Worm (Caenorhabditis elegans): Measurements from ENCODE around the gene K04C1.5.
A peak's percentile ranks its signal among the peaks of the same experiment; 100 is the strongest.

The K04C1.5 gene

DNA sequence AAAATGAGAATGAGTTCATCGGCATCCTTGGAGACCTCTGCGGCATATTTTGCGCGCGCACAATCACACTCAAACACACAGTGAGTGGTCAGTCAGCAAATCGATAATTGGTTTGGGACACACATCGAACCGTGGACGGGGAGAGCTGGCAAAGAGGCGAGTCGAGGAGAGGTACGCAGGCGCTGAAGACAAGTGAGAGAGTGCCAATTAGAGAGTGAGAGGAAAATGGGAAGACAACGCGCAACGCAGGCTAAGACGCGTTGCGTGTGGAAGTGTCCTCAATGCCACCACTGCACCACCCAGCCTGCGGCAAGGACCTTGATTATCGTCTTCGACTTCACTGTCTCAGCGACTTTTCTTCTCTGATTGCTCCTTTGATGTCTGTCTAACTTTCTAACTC, 49.4 kb downstream of the K04C1.5 start (continued):
- TF ChIP-seq ama-1 (optimal IDR thresholded peaks at IDR 0.05), result no peak
- TF ChIP-seq ztf-7 (tag; optimal IDR thresholded peaks at IDR 0.05), result no peak
- peak; percentile 50; the same call in 1 of the 2 replicates for TF ChIP-seq snpc-1.2 (GFP tag; IDR thresholded peaks at IDR 0.05)
- no peak for TF ChIP-seq daf-19 (GFP tag; conservative IDR thresholded peaks at IDR 0.05)
- TF ChIP-seq zfp-2 (tag; optimal IDR thresholded peaks at IDR 0.05), result no peak
- TF ChIP-seq tag-97 (GFP tag; IDR thresholded peaks at IDR 0.05), result no peak
- TF ChIP-seq T26A8.4 (GFP tag; IDR thresholded peaks at IDR 0.05), result 0 out of 2 replicates have a peak, but pooled peaks have one; percentile 61
- TF ChIP-seq aha-1 (tag), result no peak
- TF ChIP-seq dmd-8 (GFP tag; IDR thresholded peaks at IDR 0.05), result no peak
- no peak for TF ChIP-seq ceh-44 (GFP tag; IDR thresholded peaks at IDR 0.05)
- TF ChIP-seq ZK546.5 (tag; optimal IDR thresholded peaks at IDR 0.05), result no peak
- peak; percentile 83 for TF ChIP-seq ceh-28 (tag; optimal IDR thresholded peaks at IDR 0.05)
- peak; percentile 65 for TF ChIP-seq dmd-6 (GFP tag; IDR thresholded peaks at IDR 0.05)
- no peak for TF ChIP-seq saeg-2 (GFP tag; IDR thresholded peaks at IDR 0.05)
- TF ChIP-seq lir-3 (tag; optimal IDR thresholded peaks at IDR 0.05), result no peak
- TF ChIP-seq nhr-48 (tag; optimal IDR thresholded peaks at IDR 0.05), result peak; percentile 37
- TF ChIP-seq nhr-25 (tag; optimal IDR thresholded peaks at IDR 0.05; ENCODE audit: borderline replicate concordance, insufficient read depth), result peak; percentile 76
- TF ChIP-seq spr-1 (tag; optimal IDR thresholded peaks at IDR 0.05), result peak; percentile 31
- TF ChIP-seq hmg-1.1 (GFP tag; IDR thresholded peaks at IDR 0.05), result peak; percentile 73
- TF ChIP-seq tra-1 (GFP tag; IDR thresholded peaks at IDR 0.05), result 0 out of 2 replicates have a peak, but pooled peaks have one; percentile 21
- TF ChIP-seq pha-4 (GFP tag; IDR thresholded peaks at IDR 0.05), result no peak
- TF ChIP-seq pha-4 (tag; optimal IDR thresholded peaks at IDR 0.05), result peak; percentile 10
- TF ChIP-seq nhr-102 (tag; optimal IDR thresholded peaks at IDR 0.05), result peak; percentile 39
- no peak for TF ChIP-seq lin-38 (GFP tag; IDR thresholded peaks at IDR 0.05)
- TF ChIP-seq F10B5.3 (tag; optimal IDR thresholded peaks at IDR 0.05), result no peak
- TF ChIP-seq nhr-77 (tag; optimal IDR thresholded peaks at IDR 0.05), result peak; percentile 14
- no peak for TF ChIP-seq lin-15B (tag; optimal IDR thresholded peaks at IDR 0.05)
- TF ChIP-seq mxl-2 (GFP tag; conservative IDR thresholded peaks at IDR 0.05), result no peak
- TF ChIP-seq F44E2.7 (GFP tag; IDR thresholded peaks at IDR 0.05), result no peak
- no peak for TF ChIP-seq ces-1 (GFP tag; optimal IDR thresholded peaks at IDR 0.05)
- no peak for TF ChIP-seq php-3 (GFP tag; IDR thresholded peaks at IDR 0.05)
- TF ChIP-seq mdt-29 (GFP tag; IDR thresholded peaks at IDR 0.05), result no peak
- TF ChIP-seq mes-2 (tag; optimal IDR thresholded peaks at IDR 0.05; ENCODE audit: poor library complexity, severe bottlenecking), result peak; percentile 72
- TF ChIP-seq ceh-20 (GFP tag; IDR thresholded peaks at IDR 0.05), result peak; percentile 79
- TF ChIP-seq mep-1 (tag; optimal IDR thresholded peaks at IDR 0.05), result peak; percentile 86
- no peak for TF ChIP-seq D1046.2 (GFP tag; IDR thresholded peaks at IDR 0.05)
- TF ChIP-seq aly-2 (tag; optimal IDR thresholded peaks at IDR 0.05), result no peak
- no peak for TF ChIP-seq vab-7 (GFP tag; IDR thresholded peaks at IDR 0.05)
- TF ChIP-seq zfp-3 (GFP tag; conservative IDR thresholded peaks at IDR 0.05), result no peak
- TF ChIP-seq lin-13 (GFP tag; optimal IDR thresholded peaks at IDR 0.05), result no peak
- TF ChIP-seq nhr-41 (GFP tag; IDR thresholded peaks at IDR 0.05), result no peak
- TF ChIP-seq Y75B8A.6 (GFP tag; IDR thresholded peaks at IDR 0.05), result no peak
- TF ChIP-seq dve-1 (tag; optimal IDR thresholded peaks at IDR 0.05; ENCODE audit: insufficient read depth), result peak; percentile 78
- no peak for TF ChIP-seq nhr-111 (GFP tag; optimal IDR thresholded peaks at IDR 0.05)
- TF ChIP-seq nhr-76 (tag; optimal IDR thresholded peaks at IDR 0.05), result no peak
- no peak for TF ChIP-seq unc-130 (GFP tag; optimal IDR thresholded peaks at IDR 0.05)
- no peak for TF ChIP-seq unc-39 (tag; optimal IDR thresholded peaks at IDR 0.05)
- peak; percentile 46; the same call in 1 of the 2 replicates for TF ChIP-seq lim-7 (GFP tag; IDR thresholded peaks at IDR 0.05)
- no peak for TF ChIP-seq dmd-9 (GFP tag; IDR thresholded peaks at IDR 0.05)
- peak; percentile 39 for TF ChIP-seq mxl-3 (GFP tag; optimal IDR thresholded peaks at IDR 0.05)
- no peak for TF ChIP-seq ceh-82 (tag; optimal IDR thresholded peaks at IDR 0.05)
- TF ChIP-seq set-16 (GFP tag; IDR thresholded peaks at IDR 0.05), result peak; percentile 67

Measured in whole organism, L4 larva.